Worm (Caenorhabditis elegans) whole organism, L4 larva: Measurements from ENCODE around the gene F01D5.1.

Source experiments
- F44E2.7 ChIP-seq: fragments of 200-800 bp; sonication (Bioruptor generic); IDR thresholded peaks from 2 replicates; pipeline ENCODE4 v2.1.2; 2022; ENCODE audit warnings: missing genetic modification characterization, missing compliant biosample characterization
- Y5F2A.4 ChIP-seq: fragments of 200-800 bp; sonication (Bioruptor generic); optimal IDR thresholded peaks from 2 replicates; lab custom pipeline; 2018; ENCODE audit warnings: mild to moderate bottlenecking, missing genetic modification characterization, missing compliant biosample characterization
- Y75B8A.6 ChIP-seq: fragments of 200-800 bp; sonication (Bioruptor generic); IDR thresholded peaks from 2 replicates; pipeline ENCODE4 v1.3.6; 2022; ENCODE audit warnings: missing genetic modification reagents, missing genetic modification characterization, missing compliant biosample characterization
- aha-1 ChIP-seq: fragments of 150-350 bp; peaks from one replicate; lab custom pipeline; 2014; ENCODE audit warnings: missing biosample characterization, missing genetic modification characterization
- aly-2 ChIP-seq: sonication (generic microtip); optimal IDR thresholded peaks from 2 replicates; lab custom pipeline; 2018; ENCODE audit warnings: missing biosample characterization, missing genetic modification characterization
- ama-1 ChIP-seq: fragments of 150-350 bp; optimal IDR thresholded peaks from 2 replicates; lab custom pipeline; 2014; ENCODE audit warnings: inconsistent platforms, mixed read lengths
- ceh-32 ChIP-seq: sonication (generic microtip); optimal IDR thresholded peaks from 2 replicates; lab custom pipeline; 2016; ENCODE audit warnings: mild to moderate bottlenecking, missing genetic modification characterization, missing compliant biosample characterization; ENCODE audit not compliant: poor library complexity
- ctbp-1 ChIP-seq: fragments of 200-800 bp; sonication (Bioruptor generic); IDR thresholded peaks from 2 replicates; pipeline ENCODE4 v1.3.6; 2022; ENCODE audit warnings: missing genetic modification reagents, missing genetic modification characterization, missing compliant biosample characterization
- daf-16 ChIP-seq, 3 experiments: sonication (generic microtip); optimal IDR thresholded peaks; 2 replicates each; lab custom pipeline; 2016 to 2017; ENCODE audit warnings: missing genetic modification characterization in 3 of 3, missing genetic modification reagents in 3 of 3, mild to moderate bottlenecking in 2 of 3, missing compliant biosample characterization in 2 of 3, missing biosample characterization in 1 of 3, moderate library complexity in 1 of 3
- daf-19 ChIP-seq: fragments of 200-800 bp; sonication (Bioruptor generic); conservative IDR thresholded peaks from 2 replicates; pipeline ENCODE4 v1.3.6; 2022; ENCODE audit warnings: missing genetic modification characterization, missing compliant biosample characterization
- dmd-6 ChIP-seq: fragments of 200-800 bp; sonication (Bioruptor generic); IDR thresholded peaks from 2 replicates; pipeline ENCODE4 v1.3.6; 2022; ENCODE audit warnings: missing genetic modification reagents, missing genetic modification characterization, missing compliant biosample characterization
- dmd-8 ChIP-seq: fragments of 200-800 bp; sonication (Bioruptor generic); IDR thresholded peaks from 2 replicates; pipeline ENCODE4 v1.3.6; 2022; ENCODE audit warnings: missing genetic modification characterization, missing compliant biosample characterization
- dmd-9 ChIP-seq: fragments of 200-800 bp; sonication (Bioruptor generic); IDR thresholded peaks from 2 replicates; pipeline ENCODE4 v1.3.6; 2022; ENCODE audit warnings: missing genetic modification reagents, missing genetic modification characterization, missing compliant biosample characterization
- dpl-1 ChIP-seq: fragments of 150-350 bp; optimal IDR thresholded peaks from 2 replicates; lab custom pipeline; 2014; ENCODE audit warnings: missing biosample characterization, missing genetic modification reagents, missing genetic modification characterization
- dve-1 ChIP-seq: sonication (generic microtip); optimal IDR thresholded peaks from 2 replicates; lab custom pipeline; 2017; ENCODE audit warnings: antibody characterized with exemption, mild to moderate bottlenecking, missing genetic modification characterization, missing compliant biosample characterization; ENCODE audit not compliant: insufficient read depth
- hif-1 ChIP-seq, 2 experiments: sonication (generic microtip); optimal IDR thresholded peaks; 2 replicates each; lab custom pipeline; 2016 to 2017; ENCODE audit warnings: missing compliant biosample characterization in 2 of 2, missing genetic modification characterization in 2 of 2, missing genetic modification reagents in 2 of 2, missing genotype in 2 of 2, mild to moderate bottlenecking in 1 of 2
- hlh-11 ChIP-seq: fragments of 200-800 bp; sonication (Bioruptor generic); optimal IDR thresholded peaks from 2 replicates; lab custom pipeline; 2018; ENCODE audit warnings: mild to moderate bottlenecking, missing genetic modification characterization, missing compliant biosample characterization
- hlh-30 ChIP-seq: sonication (generic microtip); optimal IDR thresholded peaks from 2 replicates; lab custom pipeline; 2017; ENCODE audit warnings: antibody characterized with exemption, mild to moderate bottlenecking, missing genetic modification characterization, missing compliant biosample characterization; ENCODE audit not compliant: insufficient read depth
- hmg-1.1 ChIP-seq: fragments of 200-800 bp; sonication (Bioruptor generic); IDR thresholded peaks from 2 replicates; pipeline ENCODE4 v1.3.6; 2022; ENCODE audit warnings: missing genetic modification reagents, missing genetic modification characterization, missing compliant biosample characterization
- lin-13 ChIP-seq: fragments of 150-350 bp; optimal IDR thresholded peaks from 2 replicates; lab custom pipeline; 2014; ENCODE audit warnings: missing biosample characterization, missing genetic modification reagents, missing genetic modification characterization
- lsy-2 ChIP-seq, 2 experiments: fragments of 150-350 bp in 1 of 2; sonication (generic microtip) in 1 of 2; optimal IDR thresholded peaks; 2 replicates each; lab custom pipeline; 2014 to 2017; ENCODE audit warnings: missing biosample characterization in 2 of 2, missing genetic modification characterization in 2 of 2
- madf-5 ChIP-seq, 2 experiments: fragments of 200-800 bp; sonication (Bioruptor generic); IDR thresholded peaks; 2 replicates each; pipeline ENCODE4 v1.3.6; 2022; ENCODE audit warnings: missing compliant biosample characterization in 2 of 2, missing genetic modification characterization in 2 of 2
- mes-2 ChIP-seq: sonication (generic microtip); optimal IDR thresholded peaks from 2 replicates; lab custom pipeline; 2016; ENCODE audit warnings: missing genotype, mild to moderate bottlenecking, missing genetic modification characterization, missing compliant biosample characterization; ENCODE audit not compliant: poor library complexity, severe bottlenecking
- nhr-11 ChIP-seq: fragments of 150-350 bp; optimal IDR thresholded peaks from 2 replicates; lab custom pipeline; 2014; ENCODE audit warnings: missing biosample characterization, missing genetic modification characterization
- nhr-25 ChIP-seq: sonication (generic microtip); optimal IDR thresholded peaks from 2 replicates; lab custom pipeline; 2017; ENCODE audit warnings: missing genetic modification characterization, mild to moderate bottlenecking, missing compliant biosample characterization, antibody characterized with exemption, moderate library complexity, borderline replicate concordance; ENCODE audit not compliant: insufficient read depth
- nhr-28 ChIP-seq: fragments of 150-350 bp; optimal IDR thresholded peaks from 2 replicates; lab custom pipeline; 2014; ENCODE audit warnings: missing biosample characterization, missing genetic modification characterization
- nhr-77 ChIP-seq: fragments of 150-350 bp; optimal IDR thresholded peaks from 2 replicates; lab custom pipeline; 2014; ENCODE audit warnings: missing biosample characterization, missing genetic modification characterization
- pqm-1 ChIP-seq: sonication (generic microtip); optimal IDR thresholded peaks from 2 replicates; lab custom pipeline; 2017; ENCODE audit warnings: missing biosample characterization, missing genetic modification characterization
- saeg-2 ChIP-seq: fragments of 200-800 bp; sonication (Bioruptor generic); IDR thresholded peaks from 2 replicates; pipeline ENCODE4 v1.3.6; 2022; ENCODE audit warnings: missing genetic modification reagents, missing genetic modification characterization, missing compliant biosample characterization
- snpc-1.2 ChIP-seq: fragments of 200-800 bp; sonication (Bioruptor generic); IDR thresholded peaks from 2 replicates; pipeline ENCODE4 v1.3.6; 2022; ENCODE audit warnings: missing genetic modification reagents, missing genetic modification characterization, missing compliant biosample characterization
- tag-97 ChIP-seq: fragments of 200-800 bp; sonication (Bioruptor generic); IDR thresholded peaks from 2 replicates; pipeline ENCODE4 v1.3.6; 2022; ENCODE audit warnings: missing genetic modification characterization, missing compliant biosample characterization
- tra-1 ChIP-seq: fragments of 200-800 bp; sonication (Bioruptor generic); IDR thresholded peaks from 2 replicates; pipeline ENCODE4 v1.3.6; 2022; ENCODE audit warnings: missing genetic modification reagents, missing genetic modification characterization, missing compliant biosample characterization
- unc-39 ChIP-seq: sonication (generic microtip); optimal IDR thresholded peaks from 2 replicates; lab custom pipeline; 2017; ENCODE audit warnings: missing biosample characterization, missing genetic modification characterization
- unc-62 ChIP-seq, 3 experiments: fragments of 150-350 bp in 1 of 3; sonication (generic microtip); optimal IDR thresholded peaks in 2 of 3; peaks in 1 of 3; 1 replicate in 1 of 3; 2 replicates in 2 of 3; lab custom pipeline; 2014 to 2017; ENCODE audit warnings: missing biosample characterization in 3 of 3, missing genetic modification characterization in 3 of 3, missing genetic modification reagents in 3 of 3, missing genotype in 1 of 3
- zag-1 ChIP-seq: fragments of 150-350 bp; optimal IDR thresholded peaks from 2 replicates; lab custom pipeline; 2014; ENCODE audit warnings: missing biosample characterization, missing genetic modification characterization
- ztf-11 ChIP-seq: fragments of 150-350 bp; optimal IDR thresholded peaks from 2 replicates; lab custom pipeline; 2014; ENCODE audit warnings: missing biosample characterization, missing genetic modification characterization

F01D5.1 gene

ce11 chrII:13979833-13980513, 17.4 kb downstream of the F01D5.1 start, which contains the start of gene sre-48:
Gene sre-48 (minus strand): TSS chrII:13979883.
- TF ChIP-seq tra-1 (GFP tag; lab: Robert Waterston, UW) (no peak), pqm-1 (peak; percentile 51), dmd-8 (no peak), lin-13 (GFP tag; lab: Kevin White, UChicago) (no peak), mes-2 (tag; lab: Kevin White, UChicago) (no peak), Y75B8A.6 (no peak), nhr-28 (tag; lab: Kevin White, UChicago) (peak; percentile 40), hlh-11 (tag; lab: Kevin White, UChicago) (no peak), unc-62 (GFP tag; optimal IDR thresholded peaks at IDR 0.05 in 1 of 2; lab: Kevin White, UChicago) (peak in 1 of 2 experiments; percentile 22), unc-62 (tag; optimal IDR thresholded peaks at IDR 0.05; lab: Kevin White, UChicago) (no peak), aly-2 (tag; lab: Kevin White, UChicago) (no peak), nhr-25 (tag; lab: Kevin White, UChicago) (no peak), aha-1 (tag; lab: Kevin White, UChicago) (peak; percentile 35), ztf-11 (tag; lab: Kevin White, UChicago) (no peak), nhr-77 (tag; lab: Kevin White, UChicago) (peak; percentile 48), ctbp-1 (GFP tag; lab: Robert Waterston, UW) (no peak), Y5F2A.4 (no peak), hmg-1.1 (no peak), nhr-11 (tag; lab: Kevin White, UChicago) (no peak), dmd-6 (GFP tag; lab: Robert Waterston, UW) (0 out of 2 replicates have a peak, but pooled peaks have one; percentile 17), dve-1 (tag; lab: Kevin White, UChicago) (peak; percentile 61), F44E2.7 (GFP tag; lab: Robert Waterston, UW) (no peak), zag-1 (tag; lab: Kevin White, UChicago) (no peak), madf-5 (GFP tag; IDR thresholded peaks at IDR 0.05; lab: Robert Waterston, UW) (no peak), tag-97 (no peak), daf-16 (GFP tag; optimal IDR thresholded peaks at IDR 0.05; lab: Kevin White, UChicago) (no peak), daf-16 (tag; optimal IDR thresholded peaks at IDR 0.05; lab: Kevin White, UChicago) (peak; percentile 76), hlh-30 (tag; lab: Kevin White, UChicago) (peak; percentile 43)

ce11 chrII:13977701-13978100, 19.7 kb downstream of the F01D5.1 start:
- TF ChIP-seq saeg-2 (GFP tag; lab: Robert Waterston, UW) (no peak), dpl-1 (GFP tag; lab: Kevin White, UChicago) (no peak), dmd-9 (GFP tag; lab: Robert Waterston, UW) (no peak), hif-1 (tag; optimal IDR thresholded peaks at IDR 0.05; lab: Kevin White, UChicago) (no peak), ceh-32 (tag; lab: Kevin White, UChicago) (no peak), snpc-1.2 (GFP tag; lab: Robert Waterston, UW) (no peak), ama-1 (lab: Kevin White, UChicago) (no peak), tra-1 (GFP tag; lab: Robert Waterston, UW) (no peak), unc-39 (tag; lab: Kevin White, UChicago) (no peak), lsy-2 (tag; optimal IDR thresholded peaks at IDR 0.05; lab: Kevin White, UChicago) (no peak), nhr-28 (tag; lab: Kevin White, UChicago) (no peak), daf-19 (GFP tag; lab: Robert Waterston, UW) (no peak)
